Fruit fly (Drosophila melanogaster): ENCODE data around the gene Gr68a.

Gr68a gene

DNA sequence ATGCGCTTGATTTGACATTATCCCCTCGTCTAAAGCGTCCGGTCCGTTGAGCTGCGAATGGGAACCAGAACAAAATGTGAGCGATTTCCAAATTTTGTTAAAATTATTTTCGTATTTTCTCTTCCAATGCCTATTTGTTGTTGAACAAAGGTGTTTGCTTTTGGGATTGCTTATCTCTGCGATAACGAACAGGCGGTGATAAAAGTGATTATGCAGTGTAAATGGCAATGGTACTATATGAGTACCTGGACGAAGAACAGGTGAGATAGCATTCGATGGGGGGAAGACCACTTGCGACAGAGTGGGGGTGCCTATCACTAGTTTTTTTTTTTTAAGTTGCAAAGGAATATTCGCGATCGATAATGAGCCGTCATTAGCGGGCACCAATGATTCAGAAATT lies 37.1 kb downstream of the Gr68a start (continued):
- peak; percentile 40; the same call in 1 of the 2 replicates for TF ChIP-seq Atf6 (GFP tag; IDR thresholded peaks at IDR 0.05)
- TF ChIP-seq CG2202 (tag; optimal IDR thresholded peaks at IDR 0.05): no peak
- peak; percentile 23 for TF ChIP-seq CG13296 (GFP tag; optimal IDR thresholded peaks at IDR 0.05)
- peak; percentile 33 for TF ChIP-seq sens (GFP tag)
- no peak for TF ChIP-seq CG12659 (GFP tag; optimal IDR thresholded peaks at IDR 0.05)
- TF ChIP-seq bowl (GFP tag; IDR thresholded peaks at IDR 0.05): no peak
- no peak for TF ChIP-seq Dll (GFP tag; IDR thresholded peaks at IDR 0.05; ENCODE audit: partially characterized antibody)
- no peak for TF ChIP-seq sr (GFP tag; IDR thresholded peaks at IDR 0.05)
- TF ChIP-seq CG7372 (GFP tag; IDR thresholded peaks at IDR 0.05): no peak
- no peak for TF ChIP-seq CG31365 (tag; optimal IDR thresholded peaks at IDR 0.05)
- no peak for TF ChIP-seq CG9215 (GFP tag; IDR thresholded peaks at IDR 0.05)
- TF ChIP-seq disco-r (GFP tag; optimal IDR thresholded peaks at IDR 0.05): no peak
- no peak for TF ChIP-seq Mad (GFP tag; optimal IDR thresholded peaks at IDR 0.05)
- TF ChIP-seq CG6175 (GFP tag; IDR thresholded peaks at IDR 0.05): no peak
- TF ChIP-seq chif (GFP tag; optimal IDR thresholded peaks at IDR 0.05): no peak
- TF ChIP-seq ATbp (GFP tag; optimal IDR thresholded peaks at IDR 0.05): peak; percentile 33
- TF ChIP-seq Ets65A (GFP tag): peak; percentile 21
- TF ChIP-seq vfl (GFP tag; optimal IDR thresholded peaks at IDR 0.05): no peak
- no peak for TF ChIP-seq nau (GFP tag; optimal IDR thresholded peaks at IDR 0.05)
- no peak for TF ChIP-seq Dfd (GFP tag; optimal IDR thresholded peaks at IDR 0.05)
- TF ChIP-seq bsh (GFP tag; optimal IDR thresholded peaks at IDR 0.05): no peak
- no peak for TF ChIP-seq CG6854 (GFP tag; optimal IDR thresholded peaks at IDR 0.05)
- peak; percentile 22 for TF ChIP-seq CG17912 (GFP tag; optimal IDR thresholded peaks at IDR 0.05)
- no peak for TF ChIP-seq ara (GFP tag; IDR thresholded peaks at IDR 0.05)
- no peak for TF ChIP-seq amos (GFP tag; IDR thresholded peaks at IDR 0.05; ENCODE audit: partially characterized antibody)
- no peak for TF ChIP-seq ssp (GFP tag; IDR thresholded peaks at IDR 0.05)
- TF ChIP-seq zfh1 (GFP tag; IDR thresholded peaks at IDR 0.05): no peak
- no peak for TF ChIP-seq CG8765 (GFP tag; IDR thresholded peaks at IDR 0.05)
- TF ChIP-seq Fer1 (GFP tag; optimal IDR thresholded peaks at IDR 0.05): no peak
- TF ChIP-seq CG6813 (GFP tag; optimal IDR thresholded peaks at IDR 0.05): peak; percentile 54
- TF ChIP-seq CG12104 (GFP tag; optimal IDR thresholded peaks at IDR 0.05): no peak
- no peak for TF ChIP-seq ro (GFP tag; IDR thresholded peaks at IDR 0.05)
- TF ChIP-seq GATAe (GFP tag; conservative IDR thresholded peaks at IDR 0.05): peak; percentile 48; the same call in 1 of the 2 replicates
- no peak for TF ChIP-seq knrl (GFP tag; IDR thresholded peaks at IDR 0.05; ENCODE audit: partially characterized antibody)
- no peak for TF ChIP-seq Hey (tag; optimal IDR thresholded peaks at IDR 0.05)
- no peak for TF ChIP-seq hb (GFP tag; IDR thresholded peaks at IDR 0.05; ENCODE audit: partially characterized antibody)
- no peak for TF ChIP-seq CG1024 (GFP tag; IDR thresholded peaks at IDR 0.05)
- no peak for TF ChIP-seq Atf-2 (GFP tag; optimal IDR thresholded peaks at IDR 0.05)
- TF ChIP-seq mirr (GFP tag; optimal IDR thresholded peaks at IDR 0.05): peak; percentile 86
- TF ChIP-seq CG31224 (GFP tag; IDR thresholded peaks at IDR 0.05): no peak
- no peak for TF ChIP-seq CG11696 (GFP tag; IDR thresholded peaks at IDR 0.05)
- 0 out of 4 replicates have a peak, but pooled peaks have one; percentile 27 for TF ChIP-seq chinmo (GFP tag; IDR thresholded peaks at IDR 0.05; ENCODE audit: partially characterized antibody)
- TF ChIP-seq Six4 (GFP tag; optimal IDR thresholded peaks at IDR 0.05): no peak
- TF ChIP-seq btn (GFP tag; optimal IDR thresholded peaks at IDR 0.05): no peak
- no peak for TF ChIP-seq gsb (GFP tag; IDR thresholded peaks at IDR 0.05)
- no peak for TF ChIP-seq sens-2 (GFP tag; IDR thresholded peaks at IDR 0.05)
- TF ChIP-seq tx (GFP tag; optimal IDR thresholded peaks at IDR 0.05): no peak
- TF ChIP-seq CG6254 (GFP tag; optimal IDR thresholded peaks at IDR 0.05): no peak
- no peak for TF ChIP-seq cg (GFP tag; optimal IDR thresholded peaks at IDR 0.05)
- TF ChIP-seq Scr (GFP tag; IDR thresholded peaks at IDR 0.05; ENCODE audit: partially characterized antibody): no peak
- TF ChIP-seq sima (GFP tag; optimal IDR thresholded peaks at IDR 0.05): no peak
- no peak for TF ChIP-seq CG32772 (GFP tag; IDR thresholded peaks at IDR 0.05)

Measured in whole organism, embryonic.